Fruit fly (Drosophila melanogaster) S2 (cell line): ENCODE measurements around the gene Wdfy2.

ENCODE experiments used
- CG8478 ChIP-seq: fragments of >200 bp; optimal IDR thresholded peaks from 2 replicates; lab custom pipeline; 2018
- CTCF ChIP-seq, 2 experiments: fragments of >200 bp; optimal IDR thresholded peaks; 2 replicates each; lab custom pipeline; 2018

DNA sequence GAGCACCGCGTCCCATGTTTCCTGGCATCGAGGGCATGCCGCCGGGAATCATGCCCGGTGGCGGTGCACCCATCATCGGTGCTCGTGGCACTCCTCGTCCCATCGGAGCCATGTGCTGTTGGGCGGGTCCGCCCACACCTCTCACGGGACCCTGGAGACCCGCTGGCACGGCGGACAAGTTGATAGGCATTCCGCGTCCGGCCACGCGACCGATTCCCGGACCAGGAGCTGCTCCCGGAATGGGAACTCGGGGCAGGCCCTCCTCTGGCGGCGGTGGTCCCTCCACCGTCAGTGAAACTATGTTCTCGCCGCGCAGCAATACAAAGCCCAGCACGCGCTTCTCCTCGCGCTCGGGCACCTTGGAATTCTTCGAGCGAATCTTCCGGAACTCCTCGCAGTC, 2.5 kb downstream of the Wdfy2 start:
- TF ChIP-seq CG8478 (no peak), CTCF (optimal IDR thresholded peaks at IDR 0.05; lab: Kevin White, UChicago) (no peak)
